Fruit fly (Drosophila melanogaster) whole organism, wandering third instar larva: ENCODE data around the gene CG31550.

Experiments
- Abd-B ChIP-seq: fragments of >200 bp; optimal IDR thresholded peaks from 2 replicates; lab custom pipeline; 2017; ENCODE audit warnings: missing biosample characterization, missing genetic modification characterization
- CG32264 ChIP-seq: fragments of 200-800 bp; sonication (Bioruptor generic); optimal IDR thresholded peaks from 2 replicates; lab custom pipeline; 2016; ENCODE audit warnings: missing biosample characterization, missing genetic modification characterization
- CG9705 ChIP-seq: fragments of 200-800 bp; sonication (Bioruptor generic); optimal IDR thresholded peaks from 2 replicates; lab custom pipeline; 2018; ENCODE audit warnings: missing biosample characterization, mild to moderate bottlenecking, missing genetic modification characterization
- CrebA ChIP-seq: fragments of 200-800 bp; sonication (Bioruptor generic); optimal IDR thresholded peaks from 2 replicates; lab custom pipeline; 2016; ENCODE audit warnings: missing biosample characterization, mild to moderate bottlenecking, missing genetic modification characterization, borderline replicate concordance
- Dif ChIP-seq: fragments of 200-275, 200-300 bp; sonication (Bioruptor generic); optimal IDR thresholded peaks from 2 replicates; lab custom pipeline; 2018; ENCODE audit warnings: missing biosample characterization, missing genetic modification characterization; ENCODE audit not compliant: partially characterized antibody
- GATAd ChIP-seq: sonication (Bioruptor generic); optimal IDR thresholded peaks from 2 replicates; lab custom pipeline; 2016; ENCODE audit warnings: missing biosample characterization, missing genetic modification characterization
- HLH106 ChIP-seq: fragments of 200-800 bp; optimal IDR thresholded peaks from 3 replicates; lab custom pipeline; 2019; ENCODE audit warnings: missing biosample characterization, mild to moderate bottlenecking, missing genetic modification characterization, moderate library complexity
- Hr78 ChIP-seq: fragments of >200 bp; optimal IDR thresholded peaks from 2 replicates; lab custom pipeline; 2017; ENCODE audit warnings: missing biosample characterization, missing genetic modification characterization
- Hr83 ChIP-seq: fragments of 200-300 bp; sonication (Bioruptor generic); optimal IDR thresholded peaks from 2 replicates; lab custom pipeline; 2016; ENCODE audit warnings: missing biosample characterization, mild to moderate bottlenecking, missing genetic modification characterization, moderate library complexity; ENCODE audit not compliant: poor library complexity, severe bottlenecking
- Jra ChIP-seq: sonication (Bioruptor generic); optimal IDR thresholded peaks from 2 replicates; lab custom pipeline; 2016; ENCODE audit warnings: missing biosample characterization, missing genetic modification characterization
- Mio ChIP-seq: sonication (Bioruptor generic); optimal IDR thresholded peaks from 2 replicates; lab custom pipeline; 2016; ENCODE audit warnings: missing biosample characterization, missing genetic modification characterization
- Myc ChIP-seq: fragments of >200 bp; optimal IDR thresholded peaks from 2 replicates; lab custom pipeline; 2017
- N ChIP-seq: fragments of >200 bp; optimal IDR thresholded peaks from 2 replicates; lab custom pipeline; 2018; ENCODE audit warnings: missing biosample characterization, missing external identifiers, missing genetic modification characterization
- Rel ChIP-seq, 2 experiments: fragments of 200-800 bp; sonication (Bioruptor generic) in 1 of 2; optimal IDR thresholded peaks; 2 replicates in 1 of 2; 3 replicates in 1 of 2; lab custom pipeline; 2016 to 2019; ENCODE audit warnings: mild to moderate bottlenecking in 2 of 2, missing biosample characterization in 2 of 2, missing genetic modification characterization in 2 of 2, moderate library complexity in 1 of 2
- Sp1 ChIP-seq: fragments of 200-800 bp; sonication (Bioruptor generic); optimal IDR thresholded peaks from 3 replicates; lab custom pipeline; 2019; ENCODE audit warnings: missing biosample characterization, mild to moderate bottlenecking, missing genetic modification characterization, moderate library complexity
- Vsx2 ChIP-seq: fragments of 200-300, 225-300 bp; sonication (Bioruptor generic); optimal IDR thresholded peaks from 2 replicates; lab custom pipeline; 2018; ENCODE audit warnings: missing biosample characterization, missing genetic modification characterization; ENCODE audit not compliant: partially characterized antibody
- dmrt93B ChIP-seq: fragments of 200-800 bp; sonication (Bioruptor generic); optimal IDR thresholded peaks from 2 replicates; lab custom pipeline; 2018; ENCODE audit warnings: missing biosample characterization, mild to moderate bottlenecking, missing genetic modification characterization
- dsf ChIP-seq: sonication (Bioruptor generic); optimal IDR thresholded peaks from 2 replicates; lab custom pipeline; 2016; ENCODE audit warnings: missing biosample characterization, missing genetic modification characterization, borderline replicate concordance
- ey ChIP-seq: fragments of 200-800 bp; sonication (Bioruptor generic); optimal IDR thresholded peaks from 2 replicates; lab custom pipeline; 2016; ENCODE audit warnings: missing biosample characterization, missing genetic modification characterization
- foxo ChIP-seq, 2 experiments: fragments of 200-800 bp; sonication (Bioruptor generic); optimal IDR thresholded peaks; 2 replicates in 1 of 2; 3 replicates in 1 of 2; lab custom pipeline; 2016 to 2017; ENCODE audit warnings: missing biosample characterization in 2 of 2, missing genetic modification characterization in 2 of 2
- fru ChIP-seq: fragments of 200-800 bp; sonication (Bioruptor generic); optimal IDR thresholded peaks from 3 replicates; lab custom pipeline; 2016; ENCODE audit warnings: missing biosample characterization, mild to moderate bottlenecking, missing genetic modification characterization
- h ChIP-seq: fragments of 200-800 bp; sonication (Bioruptor generic); optimal IDR thresholded peaks from 3 replicates; lab custom pipeline; 2016; ENCODE audit warnings: missing biosample characterization, mild to moderate bottlenecking, missing genetic modification characterization
- lola ChIP-seq: fragments of >200 bp; optimal IDR thresholded peaks from 2 replicates; lab custom pipeline; 2017; ENCODE audit warnings: missing biosample characterization, missing genetic modification characterization
- pan ChIP-seq: fragments of >200 bp; optimal IDR thresholded peaks from 2 replicates; lab custom pipeline; 2017
- psq ChIP-seq: fragments of 200-800 bp; sonication (Bioruptor generic); optimal IDR thresholded peaks from 3 replicates; lab custom pipeline; 2017; ENCODE audit warnings: missing biosample characterization, mild to moderate bottlenecking, missing genetic modification characterization, moderate library complexity
- sage ChIP-seq: fragments of 200-800 bp; sonication (Bioruptor generic); optimal IDR thresholded peaks from 2 replicates; lab custom pipeline; 2016; ENCODE audit warnings: missing biosample characterization, mild to moderate bottlenecking, missing genetic modification characterization
- sv ChIP-seq: fragments of 200-800 bp; sonication (Bioruptor generic); optimal IDR thresholded peaks from 3 replicates; lab custom pipeline; 2016; ENCODE audit warnings: missing biosample characterization, missing genetic modification characterization
- woc ChIP-seq: sonication (Bioruptor generic); optimal IDR thresholded peaks from 2 replicates; lab custom pipeline; 2016; ENCODE audit warnings: missing biosample characterization, mild to moderate bottlenecking, missing genetic modification characterization

Gene CG31550

dm6 chr3R:5474551-5474950 is 10.8 kb upstream of the CG31550 start, which contains the start of the genes CG45100, HDAC3 and Hcs:
TSS of gene CG45100 (minus strand) at chr3R:5474600.
TSS of gene HDAC3 (minus strand) at chr3R:5474600.
TSS of gene Hcs (plus strand) at chr3R:5474899.
- TF ChIP-seq foxo (GFP tag; optimal IDR thresholded peaks at IDR 0.05; lab: Kevin White, UChicago) (no peak), fru (no peak), ey (GFP tag; lab: Kevin White, UChicago) (peak; percentile 43), CG9705 (peak; percentile 19), sage (GFP tag; lab: Kevin White, UChicago) (no peak), CG32264 (GFP tag; lab: Kevin White, UChicago) (no peak), Myc (peak; percentile 100), Mio (GFP tag; lab: Kevin White, UChicago) (no peak), woc (peak; percentile 94), sv (GFP tag; lab: Kevin White, UChicago) (peak; percentile 22), psq (peak; percentile 36)

- no peak for TF ChIP-seq dmrt93B (GFP tag; lab: Kevin White, UChicago)
Observed at dm6 chr3R:5482790-5483189, 2.6 kb upstream of the CG31550 start.

- no peak for TF ChIP-seq Vsx2
- TF ChIP-seq sv (GFP tag; lab: Kevin White, UChicago) = no peak
- no peak for TF ChIP-seq dsf (GFP tag; lab: Kevin White, UChicago)
- peak; percentile 0 for TF ChIP-seq Dif
- TF ChIP-seq Sp1 (GFP tag; lab: Kevin White, UChicago) = peak; percentile 38
- peak; percentile 14 for TF ChIP-seq HLH106 (tag; lab: Kevin White, UChicago)
- TF ChIP-seq psq = no peak
- no peak for TF ChIP-seq lola (GFP tag; lab: Kevin White, UChicago)
- TF ChIP-seq foxo (GFP tag; optimal IDR thresholded peaks at IDR 0.05; lab: Kevin White, UChicago) = no peak
- no peak for TF ChIP-seq pan (lab: Kevin White, UChicago)
- no peak for TF ChIP-seq dmrt93B (GFP tag; lab: Kevin White, UChicago)
Observed at dm6 chr3R:5483488-5484109, 1.7 kb upstream of the CG31550 start, which contains the start of gene ksr. TSS of gene ksr (minus strand) at chr3R:5483906.

dm6 chr3R:5497600-5497999 is 12.3 kb downstream of the CG31550 start:
- TF ChIP-seq psq (no peak), Rel (GFP tag; optimal IDR thresholded peaks at IDR 0.05; lab: Kevin White, UChicago) (no peak), Rel (tag; optimal IDR thresholded peaks at IDR 0.05; lab: Kevin White, UChicago) (peak; percentile 30), h (peak; percentile 35)

- TF ChIP-seq CG32264 (GFP tag; lab: Kevin White, UChicago) (no peak), HLH106 (tag; lab: Kevin White, UChicago) (no peak), sage (GFP tag; lab: Kevin White, UChicago) (no peak), Hr83 (GFP tag; lab: Kevin White, UChicago) (no peak), Rel (GFP tag; optimal IDR thresholded peaks at IDR 0.05; lab: Kevin White, UChicago) (no peak), Rel (tag; optimal IDR thresholded peaks at IDR 0.05; lab: Kevin White, UChicago) (peak; percentile 90), N (GFP tag; lab: Kevin White, UChicago) (no peak), h (no peak), ey (GFP tag; lab: Kevin White, UChicago) (no peak)
Observed at dm6 chr3R:5502646-5503045, 17.3 kb downstream of the CG31550 start, which contains the start of gene NKCC. TSS of gene NKCC (minus strand) at chr3R:5502702.

- TF ChIP-seq GATAd (GFP tag; lab: Kevin White, UChicago) (no peak), Abd-B (GFP tag; lab: Kevin White, UChicago) (no peak), HLH106 (tag; lab: Kevin White, UChicago) (peak; percentile 40), h (peak; percentile 12), Hr78 (GFP tag; lab: Kevin White, UChicago) (no peak), CrebA (GFP tag; lab: Kevin White, UChicago) (no peak), foxo (GFP tag; optimal IDR thresholded peaks at IDR 0.05; lab: Kevin White, UChicago) (no peak), Myc (no peak), Sp1 (GFP tag; lab: Kevin White, UChicago) (no peak), psq (no peak), Vsx2 (peak; percentile 34), lola (GFP tag; lab: Kevin White, UChicago) (no peak), Jra (GFP tag; lab: Kevin White, UChicago) (peak; percentile 39), fru (peak; percentile 0), pan (lab: Kevin White, UChicago) (no peak), sv (GFP tag; lab: Kevin White, UChicago) (no peak), Rel (GFP tag; optimal IDR thresholded peaks at IDR 0.05; lab: Kevin White, UChicago) (no peak), Rel (tag; optimal IDR thresholded peaks at IDR 0.05; lab: Kevin White, UChicago) (peak; percentile 93), CG9705 (no peak)
Observed at dm6 chr3R:5503789-5504387, 18.5 kb downstream of the CG31550 start.
